Worm (Caenorhabditis elegans): ENCODE data around the gene rbm-25.

Gene rbm-25

ce11 chrV:12511946-12512345 is 13.9 kb downstream of the rbm-25 start:
- TF ChIP-seq lin-13 (GFP tag; optimal IDR thresholded peaks at IDR 0.05) (no peak), sma-9 (GFP tag; optimal IDR thresholded peaks at IDR 0.05) (peak; percentile 56), sma-9 (tag; optimal IDR thresholded peaks at IDR 0.05) (no peak), alr-1 (tag; optimal IDR thresholded peaks at IDR 0.05) (no peak), Y55F3AM.14 (GFP tag; optimal IDR thresholded peaks at IDR 0.05) (no peak), R02D3.7 (tag; optimal IDR thresholded peaks at IDR 0.05) (no peak), skn-1 (tag; optimal IDR thresholded peaks at IDR 0.05) (no peak), unc-55 (GFP tag; optimal IDR thresholded peaks at IDR 0.05) (no peak), snpc-4 (tag; optimal IDR thresholded peaks at IDR 0.05) (no peak), crh-2 (tag; optimal IDR thresholded peaks at IDR 0.05) (no peak), fos-1 (tag; optimal IDR thresholded peaks at IDR 0.05) (peak; percentile 9), nhr-129 (tag; optimal IDR thresholded peaks at IDR 0.05) (no peak)

DNA sequence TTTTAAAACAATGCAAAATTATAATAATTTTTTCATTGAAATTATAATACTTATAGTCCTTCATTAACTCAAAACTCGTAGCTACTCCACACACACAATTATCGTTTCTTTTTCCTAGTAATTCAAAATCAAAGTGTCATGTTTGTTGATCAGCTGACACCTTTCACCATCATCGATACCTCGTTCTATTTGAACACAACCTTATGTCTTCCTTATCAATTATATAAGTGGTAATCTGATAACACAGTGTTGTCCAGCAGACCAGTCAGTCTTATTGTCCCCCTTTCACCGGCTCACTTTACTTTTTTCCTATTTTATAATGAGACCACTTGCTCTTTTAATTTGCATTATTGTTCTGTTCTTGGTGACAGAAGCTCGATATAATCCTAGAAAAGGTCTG is 14.8 kb downstream of the rbm-25 start, which contains the start of the genes T28H10.2 and lgmn-1:
TSS of gene T28H10.2 (minus strand) at position 177 of the 400 bp plus-strand sequence.
TSS of gene lgmn-1 (plus strand) at position 284 of the 400 bp plus-strand sequence.
- TF ChIP-seq mdl-1 (tag; optimal IDR thresholded peaks at IDR 0.05) (no peak), skn-1 (tag; optimal IDR thresholded peaks at IDR 0.05) (peak; percentile 46), crh-2 (tag; optimal IDR thresholded peaks at IDR 0.05) (peak; percentile 23), gmeb-1 (tag; optimal IDR thresholded peaks at IDR 0.05) (peak; percentile 52), nhr-21 (tag; optimal IDR thresholded peaks at IDR 0.05) (no peak), sma-9 (GFP tag; optimal IDR thresholded peaks at IDR 0.05) (peak; percentile 53), sma-9 (tag; optimal IDR thresholded peaks at IDR 0.05) (no peak), fos-1 (tag; optimal IDR thresholded peaks at IDR 0.05) (peak; percentile 69), nhr-129 (tag; optimal IDR thresholded peaks at IDR 0.05) (peak; percentile 14)

ce11 chrV:12513900-12514299 is 15.9 kb downstream of the rbm-25 start:
- TF ChIP-seq F13H6.1 (tag; optimal IDR thresholded peaks at IDR 0.05) (peak; percentile 12), dmd-4 (tag; optimal IDR thresholded peaks at IDR 0.05) (no peak), fos-1 (tag; optimal IDR thresholded peaks at IDR 0.05) (peak; percentile 2), sma-9 (GFP tag; optimal IDR thresholded peaks at IDR 0.05) (peak; percentile 39), sma-9 (tag; optimal IDR thresholded peaks at IDR 0.05) (no peak)

DNA sequence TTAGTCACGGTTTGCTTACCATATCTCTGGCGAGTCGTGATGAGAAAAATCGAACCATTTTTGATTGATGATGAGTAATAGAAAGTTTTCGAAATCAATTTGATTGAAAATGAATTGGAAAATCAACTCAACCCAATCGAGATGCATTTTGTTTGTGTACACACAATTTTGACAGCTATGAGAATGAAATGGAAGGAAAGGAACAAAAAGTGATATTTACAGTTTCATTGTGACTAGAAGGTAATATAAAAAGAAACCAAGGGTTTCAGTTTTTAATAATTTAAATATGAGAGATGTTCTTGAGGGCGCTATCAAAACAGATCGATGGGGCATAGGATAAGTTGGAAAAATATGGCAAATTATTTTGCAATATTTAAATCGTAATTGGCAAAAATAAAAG is 19.1 kb downstream of the rbm-25 start, which contains the start of gene cal-1:
TSS of gene cal-1 (minus strand) at position 101 of the 400 bp plus-strand sequence.
- TF ChIP-seq ztf-11 (tag; optimal IDR thresholded peaks at IDR 0.05) (no peak), nhr-11 (tag; optimal IDR thresholded peaks at IDR 0.05) (no peak), fos-1 (tag; optimal IDR thresholded peaks at IDR 0.05) (no peak)

- TF ChIP-seq mbf-1 (tag; optimal IDR thresholded peaks at IDR 0.05) = no peak
- no peak for TF ChIP-seq unc-55 (GFP tag; optimal IDR thresholded peaks at IDR 0.05)
- no peak for TF ChIP-seq dmd-4 (tag; optimal IDR thresholded peaks at IDR 0.05)
- no peak for TF ChIP-seq sem-4 (tag; optimal IDR thresholded peaks at IDR 0.05)
- peak; percentile 60 for TF ChIP-seq F13H6.1 (tag; optimal IDR thresholded peaks at IDR 0.05)
- TF ChIP-seq sma-9 (GFP tag; optimal IDR thresholded peaks at IDR 0.05) = peak; percentile 31
- no peak for TF ChIP-seq sma-9 (tag; optimal IDR thresholded peaks at IDR 0.05)
- TF ChIP-seq nhr-129 (tag; optimal IDR thresholded peaks at IDR 0.05) = peak; percentile 56
- TF ChIP-seq Y55F3AM.14 (GFP tag; optimal IDR thresholded peaks at IDR 0.05) = no peak
- no peak for TF ChIP-seq mab-5 (tag; optimal IDR thresholded peaks at IDR 0.05)
- no peak for TF ChIP-seq nhr-11 (tag; optimal IDR thresholded peaks at IDR 0.05)
- TF ChIP-seq egl-27 (tag; optimal IDR thresholded peaks at IDR 0.05) = no peak
- no peak for TF ChIP-seq unc-39 (tag; optimal IDR thresholded peaks at IDR 0.05)
- peak; percentile 44 for TF ChIP-seq C34F6.9 (tag; optimal IDR thresholded peaks at IDR 0.05)
- no peak for TF ChIP-seq ceh-16 (tag; optimal IDR thresholded peaks at IDR 0.05)
- TF ChIP-seq nhr-6 (tag; optimal IDR thresholded peaks at IDR 0.05) = no peak
- TF ChIP-seq nhr-21 (tag; optimal IDR thresholded peaks at IDR 0.05) = no peak
- TF ChIP-seq sma-3 (GFP tag; optimal IDR thresholded peaks at IDR 0.05) = no peak
- no peak for TF ChIP-seq skn-1 (tag; optimal IDR thresholded peaks at IDR 0.05)
- no peak for TF ChIP-seq nhr-23 (tag; optimal IDR thresholded peaks at IDR 0.05)
- TF ChIP-seq nhr-12 (tag; optimal IDR thresholded peaks at IDR 0.05) = no peak
- no peak for TF ChIP-seq lin-13 (GFP tag; optimal IDR thresholded peaks at IDR 0.05)
- peak in 1 of 2 experiments; percentile 46 for TF ChIP-seq lsy-2 (tag; optimal IDR thresholded peaks at IDR 0.05)
- TF ChIP-seq ztf-1 (GFP tag; conservative IDR thresholded peaks at IDR 0.05) = no peak
These were observed 19.7 kb downstream of the rbm-25 start for ce11 chrV:12517757-12518156.

- TF ChIP-seq crh-2 (tag; optimal IDR thresholded peaks at IDR 0.05) (peak; percentile 65), F13H6.1 (tag; optimal IDR thresholded peaks at IDR 0.05) (peak; percentile 88), ztf-4 (tag; optimal IDR thresholded peaks at IDR 0.05) (peak; percentile 40), sma-9 (GFP tag; optimal IDR thresholded peaks at IDR 0.05) (peak; percentile 77), sma-9 (tag; optimal IDR thresholded peaks at IDR 0.05) (no peak), mab-5 (tag; optimal IDR thresholded peaks at IDR 0.05) (peak; percentile 74), lsy-2 (tag; optimal IDR thresholded peaks at IDR 0.05) (peak in 1 of 2 experiments; percentile 56), lin-13 (GFP tag; optimal IDR thresholded peaks at IDR 0.05) (no peak), C34F6.9 (tag; optimal IDR thresholded peaks at IDR 0.05) (peak; percentile 21), sma-3 (GFP tag; optimal IDR thresholded peaks at IDR 0.05) (no peak), nhr-129 (tag; optimal IDR thresholded peaks at IDR 0.05) (peak; percentile 71), fos-1 (tag; optimal IDR thresholded peaks at IDR 0.05) (no peak)
These were observed 20.8 kb downstream of the rbm-25 start for ce11 chrV:12518770-12519169.
